Worm (Caenorhabditis elegans): ENCODE results near the gene ubxn-3.

- TF ChIP-seq zag-1 (tag; optimal IDR thresholded peaks at IDR 0.05), result no peak
- TF ChIP-seq nhr-23 (tag; optimal IDR thresholded peaks at IDR 0.05), result no peak
- no peak for TF ChIP-seq blmp-1 (tag; optimal IDR thresholded peaks at IDR 0.05; ENCODE audit: insufficient read depth)
- TF ChIP-seq unc-55 (GFP tag; optimal IDR thresholded peaks at IDR 0.05), result no peak
- TF ChIP-seq lsy-2 (tag; optimal IDR thresholded peaks at IDR 0.05), result no peak
- no peak for TF ChIP-seq lin-39 (tag; optimal IDR thresholded peaks at IDR 0.05)
- TF ChIP-seq ceh-16 (tag; optimal IDR thresholded peaks at IDR 0.05), result no peak
- TF ChIP-seq gmeb-1 (tag; optimal IDR thresholded peaks at IDR 0.05), result no peak
- TF ChIP-seq aly-2 (tag; optimal IDR thresholded peaks at IDR 0.05), result no peak
- TF ChIP-seq fos-1 (tag; optimal IDR thresholded peaks at IDR 0.05), result no peak
These were observed 31.5 kb downstream of the ubxn-3 start, which contains the start of gene T01D1.5 for ce11 chrII:188967-189366.
